Fruit fly (Drosophila melanogaster): ENCODE results near the gene CG33500.

The CG33500 gene

dm6 chr3L:11508337-11508736 is at the start of gene CG33500:
TSS of gene CG33500 (plus strand) at chr3L:11508637.
- no peak for TF ChIP-seq Aef1 (GFP tag; IDR thresholded peaks at IDR 0.05)
- no peak for TF ChIP-seq ap (GFP tag; IDR thresholded peaks at IDR 0.05)
- TF ChIP-seq Hmr (GFP tag; optimal IDR thresholded peaks at IDR 0.05) = peak; percentile 29
- no peak for TF ChIP-seq Atf6 (GFP tag; IDR thresholded peaks at IDR 0.05)
- no peak for TF ChIP-seq CG8290 (GFP tag; optimal IDR thresholded peaks at IDR 0.05)
- TF ChIP-seq CG8290 (tag; optimal IDR thresholded peaks at IDR 0.05) = peak in 1 of 2 experiments; percentile 8
- TF ChIP-seq Med (GFP tag) = peak; percentile 42
- no peak for TF ChIP-seq CG12299 (tag; optimal IDR thresholded peaks at IDR 0.05)
- no peak for TF ChIP-seq CG8765 (GFP tag; IDR thresholded peaks at IDR 0.05)

- peak; percentile 24 for TF ChIP-seq CG10979 (tag; optimal IDR thresholded peaks at IDR 0.05)
- TF ChIP-seq Xbp1 (GFP tag; optimal IDR thresholded peaks at IDR 0.05) = no peak
- no peak for TF ChIP-seq Scr (GFP tag; IDR thresholded peaks at IDR 0.05; ENCODE audit: partially characterized antibody)
- peak; percentile 37; the same call in 1 of the 2 replicates for TF ChIP-seq Ada2b (GFP tag; IDR thresholded peaks at IDR 0.05)
- TF ChIP-seq gem (tag; optimal IDR thresholded peaks at IDR 0.05) = peak; percentile 26
- peak; percentile 54; the same call in 2 of the 3 replicates for TF ChIP-seq ci (GFP tag; IDR thresholded peaks at IDR 0.05)
- TF ChIP-seq CG14667 (GFP tag; IDR thresholded peaks at IDR 0.05) = 0 out of 2 replicates have a peak, but pooled peaks have one; percentile 3
- peak; percentile 6; the same call in 1 of the 2 replicates for TF ChIP-seq vvl (GFP tag; IDR thresholded peaks at IDR 0.05)
- TF ChIP-seq CG10267 (tag; optimal IDR thresholded peaks at IDR 0.05) = peak; percentile 13
- TF ChIP-seq CG2678 (tag; optimal IDR thresholded peaks at IDR 0.05) = peak; percentile 21
- TF ChIP-seq dysf (GFP tag; IDR thresholded peaks at IDR 0.05) = peak; percentile 35; the same call in 1 of the 3 replicates
- peak; percentile 24 for TF ChIP-seq CG15696 (tag; optimal IDR thresholded peaks at IDR 0.05)
- peak; percentile 83 for TF ChIP-seq sens (GFP tag)
- TF ChIP-seq Dbx (GFP tag; IDR thresholded peaks at IDR 0.05) = 0 out of 3 replicates have a peak, but pooled peaks have one; percentile 24
- no peak for TF ChIP-seq Dp (GFP tag; optimal IDR thresholded peaks at IDR 0.05)
- no peak for TF ChIP-seq CG1647 (GFP tag; optimal IDR thresholded peaks at IDR 0.05)
- peak; percentile 47; the same call in 1 of the 2 replicates for TF ChIP-seq HLH3B (GFP tag; IDR thresholded peaks at IDR 0.05)
- 0 out of 2 replicates have a peak, but pooled peaks have one; percentile 19 for TF ChIP-seq ap (GFP tag; IDR thresholded peaks at IDR 0.05)
- no peak for TF ChIP-seq eve (GFP tag; optimal IDR thresholded peaks at IDR 0.05)
- peak in 1 of 2 experiments; percentile 13 for TF ChIP-seq chif (GFP tag; optimal IDR thresholded peaks at IDR 0.05)
- no peak for TF ChIP-seq Ssrp (tag; optimal IDR thresholded peaks at IDR 0.05)
- TF ChIP-seq Hr3 (GFP tag; optimal IDR thresholded peaks at IDR 0.05) = no peak
- peak; percentile 15 for TF ChIP-seq CoRest (tag; optimal IDR thresholded peaks at IDR 0.05)
- TF ChIP-seq bsh (GFP tag; optimal IDR thresholded peaks at IDR 0.05) = peak in 1 of 2 experiments; percentile 12
- no peak for TF ChIP-seq hkb (optimal IDR thresholded peaks at IDR 0.05)
- peak; percentile 32; the same call in 1 of the 2 replicates for TF ChIP-seq hkb (GFP tag; IDR thresholded peaks at IDR 0.05)
- peak; percentile 59 for TF ChIP-seq CG7271 (tag; optimal IDR thresholded peaks at IDR 0.05)
- TF ChIP-seq CG30020 (tag; optimal IDR thresholded peaks at IDR 0.05) = no peak
- no peak for TF ChIP-seq zfh2 (GFP tag; optimal IDR thresholded peaks at IDR 0.05)
- TF ChIP-seq zfh1 (GFP tag; IDR thresholded peaks at IDR 0.05) = peak; percentile 70
- TF ChIP-seq Tbp (GFP tag; optimal IDR thresholded peaks at IDR 0.05) = no peak
- TF ChIP-seq btn (GFP tag; optimal IDR thresholded peaks at IDR 0.05) = no peak
- no peak for TF ChIP-seq CG12219 (GFP tag; optimal IDR thresholded peaks at IDR 0.05)
- TF ChIP-seq cas (GFP tag; IDR thresholded peaks at IDR 0.05) = no peak
- peak; percentile 29 for TF ChIP-seq phol (tag; optimal IDR thresholded peaks at IDR 0.05)
- TF ChIP-seq Fer3 (tag; optimal IDR thresholded peaks at IDR 0.05) = no peak
- no peak for TF ChIP-seq Sry-β (GFP tag; optimal IDR thresholded peaks at IDR 0.05)
- peak; percentile 19; the same call in 1 of the 2 replicates for TF ChIP-seq ranshi (GFP tag; IDR thresholded peaks at IDR 0.05)
- TF ChIP-seq CG17829 (tag; optimal IDR thresholded peaks at IDR 0.05) = peak; percentile 18
- TF ChIP-seq tio (GFP tag; optimal IDR thresholded peaks at IDR 0.05) = peak; percentile 7
- peak; percentile 33 for TF ChIP-seq CG4424 (GFP tag; optimal IDR thresholded peaks at IDR 0.05)
- no peak for TF ChIP-seq CG18476 (GFP tag; optimal IDR thresholded peaks at IDR 0.05)
These were observed 43.0 kb upstream of the CG33500 start, which contains the start of gene Fum3 for dm6 chr3L:11465371-11465914. TSS of gene Fum3 (minus strand) at chr3L:11465864.

All from whole organism, embryonic.